Fruit fly (Drosophila melanogaster) S2 (cell line): Measurements from ENCODE around the gene CG15330.

ENCODE experiments used
- CG8478 ChIP-seq: fragments of >200 bp; optimal IDR thresholded peaks from 2 replicates; lab custom pipeline; 2018
- CTCF ChIP-seq, 2 experiments: fragments of >200 bp; optimal IDR thresholded peaks; 2 replicates each; lab custom pipeline; 2018

The CG15330 gene

dm6 chrX:7935798-7936572, 19.9 kb upstream of the CG15330 start, which contains the start of gene Ubr3:
Ubr3 (plus strand) TSS chrX:7935896.
- TF ChIP-seq CTCF (optimal IDR thresholded peaks at IDR 0.05; lab: Kevin White, UChicago) (no peak), CG8478 (no peak)

dm6 chrX:7937588-7938481, 18.0 kb upstream of the CG15330 start:
- TF ChIP-seq CG8478 (no peak), CTCF (optimal IDR thresholded peaks at IDR 0.05; lab: Kevin White, UChicago) (no peak)

- no peak for TF ChIP-seq CG8478
- no peak for TF ChIP-seq CTCF (optimal IDR thresholded peaks at IDR 0.05; lab: Kevin White, UChicago)
Measured at dm6 chrX:7938482-7938804, 17.4 kb upstream of the CG15330 start.

dm6 chrX:7944151-7944713, 11.6 kb upstream of the CG15330 start:
- TF ChIP-seq CTCF (optimal IDR thresholded peaks at IDR 0.05; lab: Kevin White, UChicago) (no peak), CG8478 (no peak)

dm6 chrX:7944772-7945722, 10.8 kb upstream of the CG15330 start:
- no peak for TF ChIP-seq CTCF (optimal IDR thresholded peaks at IDR 0.05; lab: Kevin White, UChicago)
- no peak for TF ChIP-seq CG8478

- no peak for TF ChIP-seq CG8478
- no peak for TF ChIP-seq CTCF (optimal IDR thresholded peaks at IDR 0.05; lab: Kevin White, UChicago)
Measured at dm6 chrX:7946858-7947313, 9.0 kb upstream of the CG15330 start, which contains the start of gene orion. orion (minus strand) TSS chrX:7946908.

dm6 chrX:7959025-7959424, 3.2 kb downstream of the CG15330 start:
- TF ChIP-seq CG8478 (no peak), CTCF (optimal IDR thresholded peaks at IDR 0.05; lab: Kevin White, UChicago) (no peak)

dm6 chrX:7959512-7959911, 3.6 kb downstream of the CG15330 start:
- TF ChIP-seq CG8478 (no peak), CTCF (optimal IDR thresholded peaks at IDR 0.05; lab: Kevin White, UChicago) (no peak)

dm6 chrX:7960988-7961387, 5.1 kb downstream of the CG15330 start:
- TF ChIP-seq CTCF (optimal IDR thresholded peaks at IDR 0.05; lab: Kevin White, UChicago) (no peak), CG8478 (no peak)

- TF ChIP-seq CG8478 = no peak
- TF ChIP-seq CTCF (optimal IDR thresholded peaks at IDR 0.05; lab: Kevin White, UChicago) = no peak
Measured at dm6 chrX:7963724-7964123, 7.9 kb downstream of the CG15330 start, which contains the start of gene sn. sn (plus strand) TSS chrX:7964024.

- TF ChIP-seq CTCF (optimal IDR thresholded peaks at IDR 0.05; lab: Kevin White, UChicago) = no peak
- TF ChIP-seq CG8478 = no peak
Measured at dm6 chrX:7965761-7966555, 10.1 kb downstream of the CG15330 start.

dm6 chrX:7967052-7967847, 11.4 kb downstream of the CG15330 start:
- TF ChIP-seq CTCF (optimal IDR thresholded peaks at IDR 0.05; lab: Kevin White, UChicago) (no peak), CG8478 (no peak)

- TF ChIP-seq CG8478 = no peak
- TF ChIP-seq CTCF (optimal IDR thresholded peaks at IDR 0.05; lab: Kevin White, UChicago) = no peak
Measured at dm6 chrX:7967848-7968143, 11.9 kb downstream of the CG15330 start.
